Fruit fly (Drosophila melanogaster) whole organism, embryonic: ENCODE data around the gene CG15283.

Experiments used
- Atf-2 ChIP-seq: fragments of 200-800 bp; sonication (Bioruptor generic); optimal IDR thresholded peaks from 2 replicates; lab custom pipeline; 2016; ENCODE audit warnings: missing biosample characterization, missing genetic modification characterization
- BtbVII ChIP-seq: fragments of 200-800 bp; sonication (Bioruptor generic); optimal IDR thresholded peaks from 3 replicates; lab custom pipeline; 2017; ENCODE audit warnings: missing biosample characterization, mild to moderate bottlenecking, missing genetic modification characterization
- CG12071 ChIP-seq: fragments of 200-800 bp; sonication (Bioruptor generic); optimal IDR thresholded peaks from 3 replicates; lab custom pipeline; 2018; ENCODE audit warnings: missing biosample characterization, mild to moderate bottlenecking, missing genetic modification characterization
- CG12236 ChIP-seq: fragments of 200-800 bp; sonication (Bioruptor generic); optimal IDR thresholded peaks from 2 replicates; lab custom pipeline; 2016; ENCODE audit warnings: missing biosample characterization, missing genetic modification characterization
- CG12769 ChIP-seq: fragments of 200-800 bp; sonication (Bioruptor generic); optimal IDR thresholded peaks from 2 replicates; lab custom pipeline; 2019; ENCODE audit warnings: missing biosample characterization, mild to moderate bottlenecking, missing genetic modification characterization, moderate library complexity
- CG13123 ChIP-seq: fragments of 200-800 bp; sonication (Bioruptor generic); optimal IDR thresholded peaks from 2 replicates; lab custom pipeline; 2016; ENCODE audit warnings: missing biosample characterization, missing genetic modification characterization
- CG14860 ChIP-seq: fragments of 200-800 bp; sonication (Bioruptor generic); IDR thresholded peaks from 3 replicates; pipeline ENCODE4 v1.3.6; 2022; ENCODE audit warnings: missing biosample characterization, missing genetic modification characterization; ENCODE audit not compliant: partially characterized antibody
- CG17328 ChIP-seq: fragments of 200-800 bp; sonication (Bioruptor generic); IDR thresholded peaks from 2 replicates; pipeline ENCODE4 v1.3.6; 2022; ENCODE audit warnings: missing biosample characterization, missing genetic modification characterization
- CG18764 ChIP-seq: fragments of 200-800 bp; sonication (Bioruptor generic); optimal IDR thresholded peaks from 3 replicates; lab custom pipeline; 2016; ENCODE audit warnings: missing biosample characterization, missing genetic modification characterization
- CG2120 ChIP-seq: fragments of 200-800 bp; sonication (Bioruptor generic); optimal IDR thresholded peaks from 3 replicates; lab custom pipeline; 2016; ENCODE audit warnings: missing biosample characterization, missing genetic modification characterization
- CG2129 ChIP-seq: fragments of 200-800 bp; sonication (Bioruptor generic); IDR thresholded peaks from 2 replicates; pipeline ENCODE4 v1.3.6; 2022; ENCODE audit warnings: missing biosample characterization, missing genetic modification characterization; ENCODE audit not compliant: partially characterized antibody
- CG3065 ChIP-seq: fragments of 200-800 bp; sonication (Bioruptor generic); optimal IDR thresholded peaks from 2 replicates; lab custom pipeline; 2016; ENCODE audit warnings: missing biosample characterization, missing genetic modification characterization
- CG33213 ChIP-seq: fragments of 200-800 bp; sonication (Bioruptor generic); optimal IDR thresholded peaks from 3 replicates; lab custom pipeline; 2016; ENCODE audit warnings: missing biosample characterization, missing genetic modification characterization
- CG4854 ChIP-seq: fragments of 200-800 bp; sonication (Bioruptor generic); optimal IDR thresholded peaks from 2 replicates; lab custom pipeline; 2016; ENCODE audit warnings: missing biosample characterization, missing genetic modification characterization, inconsistent platforms
- CG9817 ChIP-seq: fragments of 200-800 bp; sonication (Bioruptor generic); optimal IDR thresholded peaks from 2 replicates; lab custom pipeline; 2018; ENCODE audit warnings: missing biosample characterization, mild to moderate bottlenecking, missing genetic modification characterization, moderate library complexity
- CHES-1-like ChIP-seq: fragments of 200-800 bp; sonication (Bioruptor generic); optimal IDR thresholded peaks from 2 replicates; lab custom pipeline; 2016; ENCODE audit warnings: missing biosample characterization, missing genetic modification characterization
- CrebB ChIP-seq: fragments of 200-800 bp; sonication (Bioruptor generic); optimal IDR thresholded peaks from 3 replicates; lab custom pipeline; 2018; ENCODE audit warnings: missing biosample characterization, mild to moderate bottlenecking, missing genetic modification characterization
- D19A ChIP-seq: fragments of 200-800 bp; optimal IDR thresholded peaks from 3 replicates; lab custom pipeline; 2019; ENCODE audit warnings: missing biosample characterization, mild to moderate bottlenecking, missing genetic modification characterization, moderate library complexity
- Dek ChIP-seq: fragments of 200-800 bp; sonication (Bioruptor generic); optimal IDR thresholded peaks from 3 replicates; lab custom pipeline; 2019; ENCODE audit warnings: missing biosample characterization, mild to moderate bottlenecking, missing genetic modification characterization, moderate library complexity
- Dip2 ChIP-seq: fragments of 200-800 bp; sonication (Bioruptor generic); IDR thresholded peaks from 2 replicates; pipeline ENCODE4 v1.3.6; 2022; ENCODE audit warnings: missing biosample characterization, missing genetic modification characterization
- Doc2 ChIP-seq: fragments of 200-800 bp; sonication (Bioruptor generic); IDR thresholded peaks from 2 replicates; pipeline ENCODE4 v1.3.6; 2022; ENCODE audit warnings: missing biosample characterization, missing genetic modification characterization
- GATAe ChIP-seq: fragments of 200-800 bp; sonication (Bioruptor generic); conservative IDR thresholded peaks from 2 replicates; pipeline ENCODE4 v1.3.6; 2022; ENCODE audit warnings: missing biosample characterization, missing genetic modification characterization
- Hmx ChIP-seq: fragments of 200-800 bp; sonication (Bioruptor generic); optimal IDR thresholded peaks from 2 replicates; lab custom pipeline; 2016; ENCODE audit warnings: missing biosample characterization, missing genetic modification characterization
- MESR4 ChIP-seq: fragments of 200-800 bp; sonication (Bioruptor generic); optimal IDR thresholded peaks from 2 replicates; lab custom pipeline; 2018; ENCODE audit warnings: missing biosample characterization, mild to moderate bottlenecking, missing genetic modification characterization, moderate library complexity
- NC2α ChIP-seq: fragments of 200-800 bp; sonication (Bioruptor generic); optimal IDR thresholded peaks from 2 replicates; lab custom pipeline; 2016; ENCODE audit warnings: missing biosample characterization, missing genetic modification characterization
- Ravus ChIP-seq: fragments of 200-800 bp; sonication (Bioruptor generic); IDR thresholded peaks from 2 replicates; pipeline ENCODE4 v1.3.6; 2022; ENCODE audit warnings: missing biosample characterization, missing genetic modification characterization
- Sry-β ChIP-seq: fragments of 200-800 bp; sonication (Bioruptor generic); optimal IDR thresholded peaks from 2 replicates; lab custom pipeline; 2018; ENCODE audit warnings: missing biosample characterization, mild to moderate bottlenecking, missing genetic modification characterization, moderate library complexity
- TFAM ChIP-seq: fragments of 200-800 bp; sonication (Bioruptor generic); optimal IDR thresholded peaks from 2 replicates; lab custom pipeline; 2017; ENCODE audit warnings: missing biosample characterization, missing genetic modification characterization, inconsistent platforms
- aop ChIP-seq: fragments of 200-800 bp; sonication (Bioruptor generic); IDR thresholded peaks from 2 replicates; pipeline ENCODE4 v1.3.6; 2022; ENCODE audit warnings: missing biosample characterization, missing genetic modification characterization
- crp ChIP-seq, 2 experiments: fragments of 200-800 bp; sonication (Bioruptor generic); optimal IDR thresholded peaks; 2 replicates in 1 of 2; 3 replicates in 1 of 2; lab custom pipeline; 2017; ENCODE audit warnings: missing biosample characterization in 2 of 2, missing genetic modification characterization in 2 of 2, mild to moderate bottlenecking in 1 of 2, moderate library complexity in 1 of 2
- dan ChIP-seq: fragments of 200-800 bp; sonication (Bioruptor generic); IDR thresholded peaks from 2 replicates; pipeline ENCODE4 v1.3.6; 2022; ENCODE audit warnings: missing biosample characterization, missing genetic modification characterization
- ems ChIP-seq: fragments of 200-800 bp; sonication (Bioruptor generic); optimal IDR thresholded peaks from 3 replicates; lab custom pipeline; 2016; ENCODE audit warnings: missing biosample characterization, missing genetic modification characterization
- fd64A ChIP-seq: fragments of 200-800 bp; sonication (Bioruptor generic); optimal IDR thresholded peaks from 3 replicates; lab custom pipeline; 2018; ENCODE audit warnings: missing biosample characterization, mild to moderate bottlenecking, missing genetic modification characterization
- ken ChIP-seq: fragments of 200-800 bp; sonication (Bioruptor generic); IDR thresholded peaks from 3 replicates; pipeline ENCODE4 v1.3.6; 2022; ENCODE audit warnings: missing biosample characterization, missing genetic modification characterization
- lola ChIP-seq, 3 experiments: fragments of >200 bp in 2 of 3; fragments of 200-800 bp in 1 of 3; sonication (Bioruptor generic) in 1 of 3; optimal IDR thresholded peaks; 2 replicates each; lab custom pipeline; 2017 to 2019; ENCODE audit warnings: missing biosample characterization in 3 of 3, missing genetic modification characterization in 3 of 3, mild to moderate bottlenecking in 1 of 3, moderate library complexity in 1 of 3
- mld ChIP-seq: fragments of 200-800 bp; sonication (Bioruptor generic); IDR thresholded peaks from 3 replicates; pipeline ENCODE4 v1.3.6; 2022; ENCODE audit warnings: missing biosample characterization, missing genetic modification characterization; ENCODE audit not compliant: partially characterized antibody
- org-1 ChIP-seq: fragments of 200-800 bp; sonication (Bioruptor generic); optimal IDR thresholded peaks from 2 replicates; lab custom pipeline; 2017; ENCODE audit warnings: missing biosample characterization, missing genetic modification characterization
- pho ChIP-seq: fragments of 200-800 bp; sonication (Bioruptor generic); optimal IDR thresholded peaks from 2 replicates; lab custom pipeline; 2016; ENCODE audit warnings: missing biosample characterization, missing genetic modification characterization
- prd ChIP-seq, 3 experiments: fragments of >200 bp in 2 of 3; fragments of 200-800 bp in 1 of 3; sonication (Bioruptor generic) in 1 of 3; optimal IDR thresholded peaks in 2 of 3; IDR thresholded peaks in 1 of 3; 2 replicates in 2 of 3; 3 replicates in 1 of 3; pipeline versions ENCODE4 v1.3.6 to Lab custom; 2017 to 2022; ENCODE audit warnings: missing biosample characterization in 1 of 3, missing genetic modification characterization in 1 of 3
- pros ChIP-seq: fragments of 200-800 bp; sonication (Bioruptor generic); optimal IDR thresholded peaks from 3 replicates; lab custom pipeline; 2019; ENCODE audit warnings: missing biosample characterization, mild to moderate bottlenecking, missing genetic modification characterization, moderate library complexity
- rib ChIP-seq: fragments of 200-800 bp; sonication (Bioruptor generic); IDR thresholded peaks from 2 replicates; pipeline ENCODE4 v1.3.6; 2022; ENCODE audit warnings: missing biosample characterization, missing genetic modification characterization
- slbo ChIP-seq: fragments of 200-800 bp; sonication (Bioruptor generic); IDR thresholded peaks from 2 replicates; pipeline ENCODE4 v1.3.6; 2022; ENCODE audit warnings: missing biosample characterization, missing genetic modification characterization
- stwl ChIP-seq: fragments of 200-800 bp; sonication (Bioruptor generic); optimal IDR thresholded peaks from 3 replicates; lab custom pipeline; 2018; ENCODE audit warnings: missing biosample characterization, mild to moderate bottlenecking, missing genetic modification characterization, moderate library complexity
- sug ChIP-seq: fragments of 200-800 bp; optimal IDR thresholded peaks from 2 replicates; lab custom pipeline; 2019; ENCODE audit warnings: missing biosample characterization, mild to moderate bottlenecking, missing genetic modification characterization, moderate library complexity
- tll ChIP-seq, 2 experiments: fragments of 200-800 bp in 1 of 2; fragments of >200 bp in 1 of 2; sonication (Bioruptor generic) in 1 of 2; optimal IDR thresholded peaks; 2 replicates each; lab custom pipeline; 2017 to 2019; ENCODE audit warnings: missing biosample characterization in 2 of 2, missing genetic modification characterization in 2 of 2, mild to moderate bottlenecking in 1 of 2, moderate library complexity in 1 of 2
- tna ChIP-seq: fragments of 200-800 bp; sonication (Bioruptor generic); IDR thresholded peaks from 2 replicates; pipeline ENCODE4 v1.3.6; 2022; ENCODE audit warnings: missing biosample characterization, missing genetic modification characterization; ENCODE audit not compliant: partially characterized antibody
- tup ChIP-seq: fragments of 200-800 bp; sonication (Bioruptor generic); optimal IDR thresholded peaks from 2 replicates; lab custom pipeline; 2016; ENCODE audit warnings: missing biosample characterization, mild to moderate bottlenecking, missing genetic modification characterization, moderate library complexity
- z ChIP-seq: fragments of 200-800 bp; sonication (Bioruptor generic); IDR thresholded peaks from 3 replicates; pipeline ENCODE4 v1.3.6; 2022; ENCODE audit warnings: missing biosample characterization, missing genetic modification characterization

Gene CG15283

dm6 chr2L:14442144-14443038, 8.3 kb downstream of the CG15283 start (continued):
- TF ChIP-seq dan (GFP tag; lab: Robert Waterston, UW) (no peak), GATAe (GFP tag; lab: Robert Waterston, UW) (no peak), sug (tag; lab: Kevin White, UChicago) (no peak), CG2120 (GFP tag; lab: Kevin White, UChicago) (no peak), CG18764 (GFP tag; lab: Kevin White, UChicago) (no peak), Ravus (no peak), aop (GFP tag; lab: Robert Waterston, UW) (no peak), org-1 (GFP tag; lab: Kevin White, UChicago) (no peak), slbo (no peak), rib (0 out of 2 replicates have a peak, but pooled peaks have one; percentile 16), CG9817 (no peak), BtbVII (GFP tag; lab: Kevin White, UChicago) (no peak), CG12236 (GFP tag; lab: Kevin White, UChicago) (no peak), tna (no peak), Atf-2 (no peak), CG3065 (GFP tag; lab: Kevin White, UChicago) (no peak), crp (GFP tag; optimal IDR thresholded peaks at IDR 0.05; lab: Kevin White, UChicago) (no peak), CrebB (tag; lab: Kevin White, UChicago) (no peak), stwl (no peak), CG13123 (GFP tag; lab: Kevin White, UChicago) (no peak), pho (no peak), Hmx (GFP tag; lab: Kevin White, UChicago) (no peak), ken (GFP tag; lab: Robert Waterston, UW) (no peak), Sry-β (no peak), D19A (peak; percentile 37), lola (GFP tag; optimal IDR thresholded peaks at IDR 0.05; lab: Kevin White, UChicago) (no peak), pros (GFP tag; lab: Kevin White, UChicago) (peak; percentile 66), z (GFP tag; lab: Robert Waterston, UW) (no peak), CG14860 (GFP tag; lab: Robert Waterston, UW) (no peak), CG2129 (no peak), CG12071 (GFP tag; lab: Kevin White, UChicago) (no peak), CG4854 (no peak), CG12769 (tag; lab: Kevin White, UChicago) (no peak), Dek (tag; lab: Kevin White, UChicago) (no peak), prd (optimal IDR thresholded peaks at IDR 0.05; lab: Kevin White, UChicago) (no peak), prd (GFP tag; IDR thresholded peaks at IDR 0.05; lab: Robert Waterston, UW) (no peak), NC2α (GFP tag; lab: Kevin White, UChicago) (no peak), fd64A (GFP tag; lab: Kevin White, UChicago) (no peak), TFAM (GFP tag; lab: Kevin White, UChicago) (no peak), MESR4 (GFP tag; lab: Kevin White, UChicago) (no peak), ems (GFP tag; lab: Kevin White, UChicago) (no peak), tup (GFP tag; lab: Kevin White, UChicago) (no peak), CHES-1-like (GFP tag; lab: Kevin White, UChicago) (no peak), CG17328 (GFP tag; lab: Robert Waterston, UW) (no peak), Doc2 (no peak), CG33213 (GFP tag; lab: Kevin White, UChicago) (no peak), Dip2 (GFP tag; lab: Robert Waterston, UW) (no peak), mld (GFP tag; lab: Robert Waterston, UW) (no peak), tll (GFP tag; optimal IDR thresholded peaks at IDR 0.05; lab: Kevin White, UChicago) (peak in 1 of 2 experiments; percentile 8)
